Fruit fly (Drosophila melanogaster) whole organism, wandering third instar larva: ENCODE measurements around the gene dmrt11E.

Source experiments
- CG32264 ChIP-seq: fragments of 200-800 bp; sonication (Bioruptor generic); optimal IDR thresholded peaks from 2 replicates; lab custom pipeline; 2016; ENCODE audit warnings: missing biosample characterization, missing genetic modification characterization
- Dfd ChIP-seq: fragments of >200 bp; optimal IDR thresholded peaks from 2 replicates; lab custom pipeline; 2017; ENCODE audit warnings: missing biosample characterization, missing genetic modification characterization
- HLH106 ChIP-seq: fragments of 200-800 bp; optimal IDR thresholded peaks from 3 replicates; lab custom pipeline; 2019; ENCODE audit warnings: missing biosample characterization, mild to moderate bottlenecking, missing genetic modification characterization, moderate library complexity
- Hr78 ChIP-seq: fragments of >200 bp; optimal IDR thresholded peaks from 2 replicates; lab custom pipeline; 2017; ENCODE audit warnings: missing biosample characterization, missing genetic modification characterization
- Hr83 ChIP-seq: fragments of 200-300 bp; sonication (Bioruptor generic); optimal IDR thresholded peaks from 2 replicates; lab custom pipeline; 2016; ENCODE audit warnings: missing biosample characterization, mild to moderate bottlenecking, missing genetic modification characterization, moderate library complexity; ENCODE audit not compliant: poor library complexity, severe bottlenecking
- br ChIP-seq: fragments of 200-800 bp; sonication (Bioruptor generic); optimal IDR thresholded peaks from 2 replicates; lab custom pipeline; 2016; ENCODE audit warnings: missing biosample characterization, missing genetic modification characterization
- h ChIP-seq: fragments of 200-800 bp; sonication (Bioruptor generic); optimal IDR thresholded peaks from 3 replicates; lab custom pipeline; 2016; ENCODE audit warnings: missing biosample characterization, mild to moderate bottlenecking, missing genetic modification characterization
- lola ChIP-seq: fragments of >200 bp; optimal IDR thresholded peaks from 2 replicates; lab custom pipeline; 2017; ENCODE audit warnings: missing biosample characterization, missing genetic modification characterization
- psq ChIP-seq: fragments of 200-800 bp; sonication (Bioruptor generic); optimal IDR thresholded peaks from 3 replicates; lab custom pipeline; 2017; ENCODE audit warnings: missing biosample characterization, mild to moderate bottlenecking, missing genetic modification characterization, moderate library complexity
- rgr ChIP-seq: fragments of 200-800 bp; sonication (Bioruptor generic); optimal IDR thresholded peaks from 3 replicates; lab custom pipeline; 2016; ENCODE audit warnings: missing biosample characterization, mild to moderate bottlenecking, missing genetic modification characterization
- sage ChIP-seq: fragments of 200-800 bp; sonication (Bioruptor generic); optimal IDR thresholded peaks from 2 replicates; lab custom pipeline; 2016; ENCODE audit warnings: missing biosample characterization, mild to moderate bottlenecking, missing genetic modification characterization
- sv ChIP-seq: fragments of 200-800 bp; sonication (Bioruptor generic); optimal IDR thresholded peaks from 3 replicates; lab custom pipeline; 2016; ENCODE audit warnings: missing biosample characterization, missing genetic modification characterization
- usp ChIP-seq: fragments of >200 bp; optimal IDR thresholded peaks from 2 replicates; lab custom pipeline; 2017; ENCODE audit warnings: missing biosample characterization, missing genetic modification characterization

- TF ChIP-seq Hr78 (no peak), Hr83 (GFP tag; lab: Kevin White, UChicago) (peak; percentile 86), Dfd (GFP tag; lab: Kevin White, UChicago) (no peak), usp (GFP tag; lab: Kevin White, UChicago) (no peak), br (GFP tag; lab: Kevin White, UChicago) (peak; percentile 53), psq (GFP tag; lab: Kevin White, UChicago) (peak; percentile 53), h (GFP tag; lab: Kevin White, UChicago) (peak; percentile 63), lola (GFP tag; lab: Kevin White, UChicago) (no peak), rgr (GFP tag; lab: Kevin White, UChicago) (peak; percentile 73), sage (GFP tag; lab: Kevin White, UChicago) (peak; percentile 39), CG32264 (GFP tag; lab: Kevin White, UChicago) (no peak), sv (GFP tag; lab: Kevin White, UChicago) (peak; percentile 63), HLH106 (tag; lab: Kevin White, UChicago) (peak; percentile 19)
Observed at dm6 chrX:13383770-13384169, 15.8 kb downstream of the dmrt11E start.
